Worm (Caenorhabditis elegans) whole organism, L4 larva: ENCODE data around the gene tbb-1.

ENCODE experiments used
- D1046.2 ChIP-seq: fragments of 200-800 bp; sonication (Bioruptor generic); IDR thresholded peaks from 2 replicates; pipeline ENCODE4 v1.3.6; 2022; ENCODE audit warnings: missing genetic modification characterization, missing compliant biosample characterization
- F10B5.3 ChIP-seq: sonication (generic microtip); optimal IDR thresholded peaks from 2 replicates; lab custom pipeline; 2016; ENCODE audit warnings: mild to moderate bottlenecking, missing genetic modification characterization, missing compliant biosample characterization
- T20F7.1 ChIP-seq: fragments of 200-800 bp; sonication (Bioruptor generic); optimal IDR thresholded peaks from 2 replicates; lab custom pipeline; 2018; ENCODE audit warnings: mild to moderate bottlenecking, missing genetic modification characterization, missing compliant biosample characterization
- Y105C5A.15 ChIP-seq: fragments of 200-800 bp; sonication (Bioruptor generic); IDR thresholded peaks from 2 replicates; pipeline ENCODE4 v1.3.6; 2022; ENCODE audit warnings: missing genetic modification characterization, missing compliant biosample characterization
- Y48G9A.11 ChIP-seq: fragments of 200-800 bp; sonication (Bioruptor generic); IDR thresholded peaks from 2 replicates; pipeline ENCODE4 v1.3.6; 2022; ENCODE audit warnings: missing genetic modification reagents, missing genetic modification characterization, missing compliant biosample characterization
- ZK546.5 ChIP-seq, 2 experiments: sonication (generic microtip); optimal IDR thresholded peaks; 2 replicates each; lab custom pipeline; 2017; ENCODE audit warnings: missing biosample characterization in 2 of 2, missing genetic modification characterization in 2 of 2
- aha-1 ChIP-seq: fragments of 150-350 bp; peaks from one replicate; lab custom pipeline; 2014; ENCODE audit warnings: missing biosample characterization, missing genetic modification characterization
- aly-2 ChIP-seq: sonication (generic microtip); optimal IDR thresholded peaks from 2 replicates; lab custom pipeline; 2018; ENCODE audit warnings: missing biosample characterization, missing genetic modification characterization
- ama-1 ChIP-seq: fragments of 150-350 bp; optimal IDR thresholded peaks from 2 replicates; lab custom pipeline; 2014; ENCODE audit warnings: inconsistent platforms, mixed read lengths
- attf-4 ChIP-seq: sonication (generic microtip); optimal IDR thresholded peaks from 3 replicates; lab custom pipeline; 2017; ENCODE audit warnings: missing biosample characterization, missing genetic modification characterization
- ceh-20 ChIP-seq: fragments of 200-800 bp; sonication (Bioruptor generic); IDR thresholded peaks from 2 replicates; pipeline ENCODE4 v1.3.6; 2022; ENCODE audit warnings: missing genetic modification reagents, missing genetic modification characterization, missing compliant biosample characterization
- ceh-28 ChIP-seq: fragments of 150-350 bp; optimal IDR thresholded peaks from 2 replicates; lab custom pipeline; 2014; ENCODE audit warnings: missing biosample characterization, missing genetic modification reagents, missing genetic modification characterization
- ceh-32 ChIP-seq: sonication (generic microtip); optimal IDR thresholded peaks from 2 replicates; lab custom pipeline; 2016; ENCODE audit warnings: mild to moderate bottlenecking, missing genetic modification characterization, missing compliant biosample characterization; ENCODE audit not compliant: poor library complexity
- ceh-44 ChIP-seq: fragments of 200-800 bp; sonication (Bioruptor generic); IDR thresholded peaks from 2 replicates; pipeline ENCODE4 v1.3.6; 2022; ENCODE audit warnings: missing genetic modification reagents, missing genetic modification characterization, missing compliant biosample characterization
- ceh-62 ChIP-seq: sonication (generic microtip); optimal IDR thresholded peaks from 2 replicates; lab custom pipeline; 2017; ENCODE audit warnings: missing biosample characterization, missing genetic modification characterization
- daf-8 ChIP-seq: fragments of 200-800 bp; sonication (Bioruptor generic); IDR thresholded peaks from 2 replicates; pipeline ENCODE4 v1.3.6; 2022; ENCODE audit warnings: missing genetic modification characterization, missing compliant biosample characterization
- dmd-9 ChIP-seq: fragments of 200-800 bp; sonication (Bioruptor generic); IDR thresholded peaks from 2 replicates; pipeline ENCODE4 v1.3.6; 2022; ENCODE audit warnings: missing genetic modification reagents, missing genetic modification characterization, missing compliant biosample characterization
- dpl-1 ChIP-seq: fragments of 150-350 bp; optimal IDR thresholded peaks from 2 replicates; lab custom pipeline; 2014; ENCODE audit warnings: missing biosample characterization, missing genetic modification reagents, missing genetic modification characterization
- dve-1 ChIP-seq: sonication (generic microtip); optimal IDR thresholded peaks from 2 replicates; lab custom pipeline; 2017; ENCODE audit warnings: antibody characterized with exemption, mild to moderate bottlenecking, missing genetic modification characterization, missing compliant biosample characterization; ENCODE audit not compliant: insufficient read depth
- egl-27 ChIP-seq: sonication (generic microtip); optimal IDR thresholded peaks from 3 replicates; lab custom pipeline; 2017; ENCODE audit warnings: missing biosample characterization, missing genetic modification reagents, missing genetic modification characterization
- fos-1 ChIP-seq: fragments of 150-350 bp; optimal IDR thresholded peaks from 2 replicates; lab custom pipeline; 2014; ENCODE audit warnings: missing biosample characterization, missing genetic modification characterization
- hlh-11 ChIP-seq: fragments of 200-800 bp; sonication (Bioruptor generic); optimal IDR thresholded peaks from 2 replicates; lab custom pipeline; 2018; ENCODE audit warnings: mild to moderate bottlenecking, missing genetic modification characterization, missing compliant biosample characterization
- jun-1 ChIP-seq: fragments of 150-350 bp; optimal IDR thresholded peaks from 2 replicates; lab custom pipeline; 2014; ENCODE audit warnings: missing biosample characterization, missing genetic modification reagents, missing genetic modification characterization
- lin-13 ChIP-seq: fragments of 150-350 bp; optimal IDR thresholded peaks from 2 replicates; lab custom pipeline; 2014; ENCODE audit warnings: missing biosample characterization, missing genetic modification reagents, missing genetic modification characterization
- lin-15B ChIP-seq: fragments of 150-350 bp; sonication (generic microtip); optimal IDR thresholded peaks from 3 replicates; lab custom pipeline; 2014; ENCODE audit warnings: missing biosample characterization, missing genetic modification characterization
- lin-38 ChIP-seq: fragments of 200-800 bp; sonication (Bioruptor generic); IDR thresholded peaks from 2 replicates; pipeline ENCODE4 v1.3.6; 2022; ENCODE audit warnings: missing genetic modification reagents, missing genetic modification characterization, missing compliant biosample characterization
- lsy-2 ChIP-seq, 2 experiments: fragments of 150-350 bp in 1 of 2; sonication (generic microtip) in 1 of 2; optimal IDR thresholded peaks; 2 replicates each; lab custom pipeline; 2014 to 2017; ENCODE audit warnings: missing biosample characterization in 2 of 2, missing genetic modification characterization in 2 of 2
- mdt-29 ChIP-seq: fragments of 200-800 bp; sonication (Bioruptor generic); IDR thresholded peaks from 2 replicates; pipeline ENCODE4 v1.3.6; 2022; ENCODE audit warnings: missing genetic modification reagents, missing genetic modification characterization, missing compliant biosample characterization
- mxl-2 ChIP-seq: fragments of 200-800 bp; sonication (Bioruptor generic); conservative IDR thresholded peaks from 2 replicates; pipeline ENCODE4 v1.3.6; 2022; ENCODE audit warnings: missing genetic modification reagents, missing genetic modification characterization, missing compliant biosample characterization
- nhr-10 ChIP-seq: fragments of 150-350 bp; optimal IDR thresholded peaks from 2 replicates; lab custom pipeline; 2014; ENCODE audit warnings: missing biosample characterization, missing genetic modification characterization
- nhr-102 ChIP-seq: sonication (generic microtip); optimal IDR thresholded peaks from 2 replicates; lab custom pipeline; 2016; ENCODE audit warnings: mild to moderate bottlenecking, missing genetic modification characterization, moderate library complexity, missing compliant biosample characterization
- nhr-11 ChIP-seq: fragments of 150-350 bp; optimal IDR thresholded peaks from 2 replicates; lab custom pipeline; 2014; ENCODE audit warnings: missing biosample characterization, missing genetic modification characterization
- nhr-25 ChIP-seq: sonication (generic microtip); optimal IDR thresholded peaks from 2 replicates; lab custom pipeline; 2017; ENCODE audit warnings: missing genetic modification characterization, mild to moderate bottlenecking, missing compliant biosample characterization, antibody characterized with exemption, moderate library complexity, borderline replicate concordance; ENCODE audit not compliant: insufficient read depth
- nhr-28 ChIP-seq: fragments of 150-350 bp; optimal IDR thresholded peaks from 2 replicates; lab custom pipeline; 2014; ENCODE audit warnings: missing biosample characterization, missing genetic modification characterization
- nhr-41 ChIP-seq: fragments of 200-800 bp; sonication (Bioruptor generic); IDR thresholded peaks from 2 replicates; pipeline ENCODE4 v1.3.6; 2022; ENCODE audit warnings: missing genetic modification reagents, missing genetic modification characterization, missing compliant biosample characterization
- nhr-42 ChIP-seq: fragments of 200-800 bp; sonication (Bioruptor generic); IDR thresholded peaks from 2 replicates; pipeline ENCODE4 v1.3.6; 2022; ENCODE audit warnings: missing genetic modification characterization, missing compliant biosample characterization
- nhr-6 ChIP-seq: fragments of 150-350 bp; optimal IDR thresholded peaks from 2 replicates; lab custom pipeline; 2014; ENCODE audit warnings: missing biosample characterization, missing genetic modification characterization
- nhr-76 ChIP-seq: fragments of 150-350 bp; optimal IDR thresholded peaks from 2 replicates; lab custom pipeline; 2014; ENCODE audit warnings: missing biosample characterization, missing genetic modification characterization
- nhr-77 ChIP-seq: fragments of 150-350 bp; optimal IDR thresholded peaks from 2 replicates; lab custom pipeline; 2014; ENCODE audit warnings: missing biosample characterization, missing genetic modification characterization
- pha-4 ChIP-seq, 2 experiments: fragments of 150-350 bp in 1 of 2; fragments of 200-800 bp in 1 of 2; sonication (Bioruptor generic) in 1 of 2; IDR thresholded peaks in 1 of 2; optimal IDR thresholded peaks in 1 of 2; 2 replicates each; pipeline versions ENCODE4 v1.3.6 to Lab custom; 2014 to 2022; ENCODE audit warnings: missing genetic modification characterization in 2 of 2, missing genetic modification reagents in 2 of 2, missing biosample characterization in 1 of 2, missing compliant biosample characterization in 1 of 2
- rbr-2 ChIP-seq: sonication (generic microtip); optimal IDR thresholded peaks from 2 replicates; lab custom pipeline; 2016; ENCODE audit warnings: missing genotype, missing genetic modification characterization, missing compliant biosample characterization
- saeg-2 ChIP-seq: fragments of 200-800 bp; sonication (Bioruptor generic); IDR thresholded peaks from 2 replicates; pipeline ENCODE4 v1.3.6; 2022; ENCODE audit warnings: missing genetic modification reagents, missing genetic modification characterization, missing compliant biosample characterization
- set-16 ChIP-seq: fragments of 200-800 bp; sonication (Bioruptor generic); IDR thresholded peaks from 2 replicates; pipeline ENCODE4 v1.3.6; 2022; ENCODE audit warnings: missing genetic modification reagents, missing genetic modification characterization, missing compliant biosample characterization
- snpc-1.2 ChIP-seq: fragments of 200-800 bp; sonication (Bioruptor generic); IDR thresholded peaks from 2 replicates; pipeline ENCODE4 v1.3.6; 2022; ENCODE audit warnings: missing genetic modification reagents, missing genetic modification characterization, missing compliant biosample characterization
- spr-3 ChIP-seq: fragments of 200-800 bp; sonication (Bioruptor generic); optimal IDR thresholded peaks from 2 replicates; lab custom pipeline; 2018; ENCODE audit warnings: mild to moderate bottlenecking, missing genetic modification characterization, missing compliant biosample characterization
- unc-130 ChIP-seq: sonication (generic microtip); optimal IDR thresholded peaks from 2 replicates; lab custom pipeline; 2016; ENCODE audit warnings: missing genetic modification reagents, missing genetic modification characterization, missing compliant biosample characterization
- unc-62 ChIP-seq, 3 experiments: fragments of 150-350 bp in 1 of 3; sonication (generic microtip); optimal IDR thresholded peaks in 2 of 3; peaks in 1 of 3; 1 replicate in 1 of 3; 2 replicates in 2 of 3; lab custom pipeline; 2014 to 2017; ENCODE audit warnings: missing biosample characterization in 3 of 3, missing genetic modification characterization in 3 of 3, missing genetic modification reagents in 3 of 3, missing genotype in 1 of 3
- vab-7 ChIP-seq: fragments of 200-800 bp; sonication (Bioruptor generic); IDR thresholded peaks from 2 replicates; pipeline ENCODE4 v1.3.6; 2022; ENCODE audit warnings: missing genetic modification reagents, missing genetic modification characterization, missing compliant biosample characterization
- zfp-3 ChIP-seq: fragments of 200-800 bp; sonication (Bioruptor generic); conservative IDR thresholded peaks from 2 replicates; pipeline ENCODE4 v1.3.6; 2022; ENCODE audit warnings: missing genetic modification reagents, missing genetic modification characterization, missing compliant biosample characterization
- zip-11 ChIP-seq: fragments of 200-800 bp; sonication (Bioruptor generic); IDR thresholded peaks from 2 replicates; pipeline ENCODE4 v1.3.6; 2022; ENCODE audit warnings: missing genetic modification characterization, missing compliant biosample characterization
- ztf-11 ChIP-seq: fragments of 150-350 bp; optimal IDR thresholded peaks from 2 replicates; lab custom pipeline; 2014; ENCODE audit warnings: missing biosample characterization, missing genetic modification characterization

The tbb-1 gene

DNA sequence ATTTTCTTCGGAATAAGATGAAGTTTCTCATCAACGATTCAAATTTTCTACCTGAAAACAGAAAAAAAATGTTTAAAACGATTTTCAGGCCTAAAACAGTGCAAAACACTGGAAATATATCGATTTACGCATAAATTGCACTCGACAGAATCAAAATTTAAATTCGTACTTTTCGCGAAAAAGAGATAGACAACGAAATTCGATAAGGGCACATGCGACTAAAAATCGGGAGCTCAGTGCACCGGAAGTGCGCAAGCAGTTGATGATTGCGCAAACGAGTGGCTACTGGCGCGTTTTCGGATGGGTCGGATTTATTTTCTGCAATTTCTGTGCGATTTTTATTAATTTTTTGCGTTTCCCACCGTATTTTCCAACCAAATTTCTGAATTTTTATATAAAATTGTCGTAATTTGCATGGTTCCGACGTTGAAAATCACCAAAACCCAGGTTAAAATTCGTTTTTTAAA lies 35.2 kb downstream of the tbb-1 start, which contains the start of the genes Y39A1A.21 and Y39A1A.22 (continued):
- peak; percentile 67 for TF ChIP-seq rbr-2 (tag; lab: Kevin White, UChicago)
- TF ChIP-seq ZK546.5 (tag; optimal IDR thresholded peaks at IDR 0.05; lab: Kevin White, UChicago), result no peak
- TF ChIP-seq nhr-76 (tag; lab: Kevin White, UChicago), result no peak
- TF ChIP-seq daf-8 (GFP tag; lab: Robert Waterston, UW), result no peak
- TF ChIP-seq dve-1 (tag; lab: Kevin White, UChicago), result peak; percentile 86
- TF ChIP-seq vab-7 (GFP tag; lab: Robert Waterston, UW), result no peak
- TF ChIP-seq Y105C5A.15 (GFP tag; lab: Robert Waterston, UW), result no peak
- no peak for TF ChIP-seq ceh-28 (tag; lab: Kevin White, UChicago)
- 0 out of 2 replicates have a peak, but pooled peaks have one; percentile 31 for TF ChIP-seq Y48G9A.11 (GFP tag; lab: Robert Waterston, UW)
- TF ChIP-seq unc-62 (GFP tag; optimal IDR thresholded peaks at IDR 0.05 in 1 of 2; lab: Kevin White, UChicago), result no peak
- TF ChIP-seq unc-62 (tag; optimal IDR thresholded peaks at IDR 0.05; lab: Kevin White, UChicago), result no peak
- TF ChIP-seq mdt-29 (GFP tag; lab: Robert Waterston, UW), result peak; percentile 43; the same call in 1 of the 2 replicates
- TF ChIP-seq jun-1 (tag; lab: Kevin White, UChicago), result peak; percentile 38
- no peak for TF ChIP-seq ceh-44 (GFP tag; lab: Robert Waterston, UW)
- no peak for TF ChIP-seq snpc-1.2 (GFP tag; lab: Robert Waterston, UW)
- TF ChIP-seq nhr-102 (tag; lab: Kevin White, UChicago), result peak; percentile 68
- TF ChIP-seq set-16 (GFP tag; lab: Robert Waterston, UW), result no peak
- TF ChIP-seq nhr-6 (tag; lab: Kevin White, UChicago), result peak; percentile 68
- no peak for TF ChIP-seq nhr-25 (tag; lab: Kevin White, UChicago)
- no peak for TF ChIP-seq mxl-2
- peak; percentile 23 for TF ChIP-seq F10B5.3 (tag; lab: Kevin White, UChicago)
- peak; percentile 7 for TF ChIP-seq lin-13
- no peak for TF ChIP-seq aly-2 (tag; lab: Kevin White, UChicago)
- no peak for TF ChIP-seq D1046.2
- TF ChIP-seq dpl-1 (GFP tag; lab: Kevin White, UChicago), result peak; percentile 78
- peak; percentile 70 for TF ChIP-seq nhr-11 (tag; lab: Kevin White, UChicago)
- no peak for TF ChIP-seq ceh-62 (tag; lab: Kevin White, UChicago)
- peak; percentile 63 for TF ChIP-seq nhr-77
- no peak for TF ChIP-seq lin-15B (tag; lab: Kevin White, UChicago)
- peak; percentile 8 for TF ChIP-seq unc-130 (GFP tag; lab: Kevin White, UChicago)
- no peak for TF ChIP-seq egl-27
- 0 out of 2 replicates have a peak, but pooled peaks have one; percentile 23 for TF ChIP-seq saeg-2
- TF ChIP-seq ceh-32 (tag; lab: Kevin White, UChicago), result no peak
- TF ChIP-seq nhr-10, result no peak
- TF ChIP-seq nhr-28 (tag; lab: Kevin White, UChicago), result peak; percentile 56
- TF ChIP-seq ama-1, result no peak
- TF ChIP-seq T20F7.1 (GFP tag; lab: Kevin White, UChicago), result no peak
- no peak for TF ChIP-seq zip-11 (GFP tag; lab: Robert Waterston, UW)
- peak; percentile 87 for TF ChIP-seq lin-38 (GFP tag; lab: Robert Waterston, UW)
- TF ChIP-seq dmd-9 (GFP tag; lab: Robert Waterston, UW), result no peak
- TF ChIP-seq zfp-3 (GFP tag; lab: Robert Waterston, UW), result no peak
- TF ChIP-seq hlh-11 (tag; lab: Kevin White, UChicago), result peak; percentile 80
- peak in 1 of 2 experiments; percentile 85 for TF ChIP-seq lsy-2 (tag; optimal IDR thresholded peaks at IDR 0.05; lab: Kevin White, UChicago)
- TF ChIP-seq aha-1 (tag; lab: Kevin White, UChicago), result no peak
- TF ChIP-seq fos-1 (tag; lab: Kevin White, UChicago), result no peak
- no peak for TF ChIP-seq nhr-41 (GFP tag; lab: Robert Waterston, UW)
- TF ChIP-seq ztf-11 (tag; lab: Kevin White, UChicago), result no peak
- no peak for TF ChIP-seq attf-4 (tag; lab: Kevin White, UChicago)
- TF ChIP-seq ceh-20, result peak; percentile 63; the same call in 1 of the 2 replicates
- peak; percentile 74 for TF ChIP-seq spr-3 (GFP tag; lab: Kevin White, UChicago)
- TF ChIP-seq nhr-42, result no peak; the same call in 1 of the 2 replicates
- TF ChIP-seq pha-4 (GFP tag; IDR thresholded peaks at IDR 0.05; lab: Robert Waterston, UW), result 0 out of 2 replicates have a peak, but pooled peaks have one; percentile 45
- no peak for TF ChIP-seq pha-4 (tag; optimal IDR thresholded peaks at IDR 0.05; lab: Kevin White, UChicago)
